Worm (Caenorhabditis elegans) whole organism, L2 larva: ENCODE results near the gene fbxa-76.

Source experiments
- C34F6.9 ChIP-seq: fragments of 150-350 bp; optimal IDR thresholded peaks from 2 replicates; lab custom pipeline; 2014; ENCODE audit warnings: missing biosample characterization, missing genetic modification characterization
- F13H6.1 ChIP-seq: sonication (generic microtip); optimal IDR thresholded peaks from 2 replicates; lab custom pipeline; 2016; ENCODE audit warnings: missing genetic modification characterization, missing compliant biosample characterization
- R02D3.7 ChIP-seq: fragments of 150-350 bp; optimal IDR thresholded peaks from 2 replicates; lab custom pipeline; 2014; ENCODE audit warnings: missing biosample characterization, missing genetic modification characterization
- Y55F3AM.14 ChIP-seq: fragments of 200-800 bp; sonication (Bioruptor generic); optimal IDR thresholded peaks from 2 replicates; lab custom pipeline; 2018; ENCODE audit warnings: mild to moderate bottlenecking, missing genetic modification characterization, missing compliant biosample characterization
- ZK546.5 ChIP-seq: sonication (generic microtip); optimal IDR thresholded peaks from 2 replicates; lab custom pipeline; 2017; ENCODE audit warnings: missing biosample characterization, missing genetic modification characterization
- aly-2 ChIP-seq: fragments of 150-350 bp; optimal IDR thresholded peaks from 2 replicates; lab custom pipeline; 2014; ENCODE audit warnings: missing biosample characterization, missing genetic modification characterization
- ama-1 ChIP-seq: fragments of 150-350 bp; optimal IDR thresholded peaks from 2 replicates; lab custom pipeline; 2018; ENCODE audit warnings: inconsistent platforms
- blmp-1 ChIP-seq: sonication (generic microtip); optimal IDR thresholded peaks from 2 replicates; lab custom pipeline; 2017; ENCODE audit warnings: missing genetic modification characterization, mild to moderate bottlenecking, missing compliant biosample characterization, antibody characterized with exemption, moderate library complexity; ENCODE audit not compliant: insufficient read depth
- ceh-16 ChIP-seq: fragments of 150-350 bp; optimal IDR thresholded peaks from 2 replicates; lab custom pipeline; 2014; ENCODE audit warnings: missing biosample characterization, missing genetic modification characterization
- ceh-82 ChIP-seq: fragments of 150-350 bp; optimal IDR thresholded peaks from 2 replicates; lab custom pipeline; 2014; ENCODE audit warnings: missing biosample characterization, missing genetic modification characterization
- crh-2 ChIP-seq: sonication (generic microtip); optimal IDR thresholded peaks from 2 replicates; lab custom pipeline; 2017; ENCODE audit warnings: missing biosample characterization, missing genetic modification characterization
- dmd-4 ChIP-seq: sonication (generic microtip); optimal IDR thresholded peaks from 2 replicates; lab custom pipeline; 2017; ENCODE audit warnings: missing biosample characterization, missing genetic modification characterization
- egl-27 ChIP-seq: sonication (generic microtip); optimal IDR thresholded peaks from 3 replicates; lab custom pipeline; 2017; ENCODE audit warnings: missing biosample characterization, missing genetic modification reagents, missing genetic modification characterization
- elt-1 ChIP-seq: fragments of 150-350 bp; optimal IDR thresholded peaks from 2 replicates; lab custom pipeline; 2014; ENCODE audit warnings: missing biosample characterization, missing genetic modification characterization
- fos-1 ChIP-seq: fragments of 150-350 bp; optimal IDR thresholded peaks from 2 replicates; lab custom pipeline; 2014; ENCODE audit warnings: missing biosample characterization, missing genetic modification characterization
- gmeb-1 ChIP-seq: fragments of 150-350 bp; optimal IDR thresholded peaks from 2 replicates; lab custom pipeline; 2014; ENCODE audit warnings: missing biosample characterization, missing genetic modification characterization
- lin-11 ChIP-seq: fragments of 150-350 bp; sonication (generic microtip); optimal IDR thresholded peaks from 2 replicates; lab custom pipeline; 2014; ENCODE audit warnings: missing biosample characterization, missing genetic modification characterization, inconsistent platforms, mixed read lengths
- lin-13 ChIP-seq: fragments of 150-350 bp; optimal IDR thresholded peaks from 2 replicates; lab custom pipeline; 2014; ENCODE audit warnings: missing biosample characterization, missing genetic modification reagents, missing genetic modification characterization
- lin-39 ChIP-seq: fragments of 150-350 bp; optimal IDR thresholded peaks from 2 replicates; lab custom pipeline; 2014; ENCODE audit warnings: missing biosample characterization, missing genetic modification reagents, missing genetic modification characterization
- lsy-2 ChIP-seq, 2 experiments: fragments of 150-350 bp in 1 of 2; sonication (generic microtip) in 1 of 2; optimal IDR thresholded peaks; 2 replicates each; lab custom pipeline; 2014 to 2017; ENCODE audit warnings: missing biosample characterization in 2 of 2, missing genetic modification characterization in 2 of 2
- mab-5 ChIP-seq: fragments of 150-350 bp; optimal IDR thresholded peaks from 2 replicates; lab custom pipeline; 2014; ENCODE audit warnings: missing biosample characterization, missing genetic modification characterization
- mbf-1 ChIP-seq: sonication (generic microtip); optimal IDR thresholded peaks from 2 replicates; lab custom pipeline; 2017; ENCODE audit warnings: missing biosample characterization, missing genetic modification characterization
- mdl-1 ChIP-seq, 2 experiments: fragments of 150-350 bp in 1 of 2; sonication (generic microtip) in 1 of 2; optimal IDR thresholded peaks; 2 replicates each; lab custom pipeline; 2017; ENCODE audit warnings: missing biosample characterization in 2 of 2, missing genetic modification characterization in 2 of 2
- nhr-11 ChIP-seq: fragments of 150-350 bp; optimal IDR thresholded peaks from 2 replicates; lab custom pipeline; 2014; ENCODE audit warnings: missing biosample characterization, missing genetic modification characterization
- nhr-12 ChIP-seq: fragments of 150-350 bp; optimal IDR thresholded peaks from 2 replicates; lab custom pipeline; 2014; ENCODE audit warnings: missing biosample characterization, missing genetic modification characterization
- nhr-129 ChIP-seq: fragments of 150-350 bp; optimal IDR thresholded peaks from 2 replicates; lab custom pipeline; 2014; ENCODE audit warnings: missing biosample characterization, missing genetic modification characterization
- nhr-21 ChIP-seq: fragments of 150-350 bp; optimal IDR thresholded peaks from 2 replicates; lab custom pipeline; 2014; ENCODE audit warnings: missing biosample characterization, missing genetic modification characterization
- nhr-23 ChIP-seq: fragments of 150-350 bp; optimal IDR thresholded peaks from 2 replicates; lab custom pipeline; 2014; ENCODE audit warnings: missing biosample characterization, missing genetic modification reagents, missing genetic modification characterization
- nhr-237 ChIP-seq: fragments of 150-350 bp; optimal IDR thresholded peaks from 2 replicates; lab custom pipeline; 2014; ENCODE audit warnings: missing biosample characterization, missing genetic modification characterization
- nhr-25 ChIP-seq: fragments of 150-350 bp; sonication (generic microtip); optimal IDR thresholded peaks from 3 replicates; lab custom pipeline; 2014; ENCODE audit warnings: missing biosample characterization, missing genetic modification characterization
- nhr-77 ChIP-seq: fragments of 150-350 bp; optimal IDR thresholded peaks from 2 replicates; lab custom pipeline; 2014; ENCODE audit warnings: missing biosample characterization, missing genetic modification characterization
- peb-1 ChIP-seq: fragments of 150-350 bp; optimal IDR thresholded peaks from 2 replicates; lab custom pipeline; 2014; ENCODE audit warnings: missing biosample characterization, missing genetic modification characterization
- sem-4 ChIP-seq: fragments of 150-350 bp; optimal IDR thresholded peaks from 2 replicates; lab custom pipeline; 2014; ENCODE audit warnings: missing biosample characterization, missing genetic modification reagents, missing genetic modification characterization
- skn-1 ChIP-seq: sonication (generic microtip); optimal IDR thresholded peaks from 2 replicates; lab custom pipeline; 2017; ENCODE audit warnings: missing biosample characterization, missing genetic modification characterization
- sma-3 ChIP-seq: sonication (generic microtip); optimal IDR thresholded peaks from 2 replicates; lab custom pipeline; 2016; ENCODE audit warnings: missing genetic modification reagents, missing genetic modification characterization, missing compliant biosample characterization
- sma-9 ChIP-seq, 2 experiments: fragments of 150-350 bp in 1 of 2; sonication (generic microtip) in 1 of 2; optimal IDR thresholded peaks; 2 replicates each; lab custom pipeline; 2014 to 2016; ENCODE audit warnings: missing genetic modification characterization in 2 of 2, mild to moderate bottlenecking in 1 of 2, missing biosample characterization in 1 of 2, missing compliant biosample characterization in 1 of 2, missing genetic modification reagents in 1 of 2, moderate library complexity in 1 of 2
- snpc-4 ChIP-seq: fragments of 150-350 bp; optimal IDR thresholded peaks from 2 replicates; lab custom pipeline; 2014; ENCODE audit warnings: missing biosample characterization, missing genetic modification characterization
- unc-39 ChIP-seq: fragments of 150-350 bp; optimal IDR thresholded peaks from 2 replicates; lab custom pipeline; 2014; ENCODE audit warnings: missing biosample characterization, missing genetic modification characterization
- unc-55 ChIP-seq: fragments of 150-350 bp; sonication (generic microtip); optimal IDR thresholded peaks from 3 replicates; lab custom pipeline; 2014; ENCODE audit warnings: missing biosample characterization, missing genetic modification reagents, missing genetic modification characterization
- unc-62 ChIP-seq: fragments of 150-350 bp; optimal IDR thresholded peaks from 2 replicates; lab custom pipeline; 2014; ENCODE audit warnings: missing biosample characterization, missing genetic modification reagents, missing genetic modification characterization
- zag-1 ChIP-seq: fragments of 150-350 bp; optimal IDR thresholded peaks from 2 replicates; lab custom pipeline; 2014; ENCODE audit warnings: missing biosample characterization, missing genetic modification characterization
- ztf-1 ChIP-seq: fragments of 200-800 bp; sonication (Bioruptor generic); conservative IDR thresholded peaks from 2 replicates; pipeline ENCODE4 v1.3.6; 2022; ENCODE audit warnings: missing genetic modification characterization, missing compliant biosample characterization
- ztf-4 ChIP-seq: fragments of 150-350 bp; optimal IDR thresholded peaks from 2 replicates; lab custom pipeline; 2014; ENCODE audit warnings: missing biosample characterization, missing genetic modification characterization

fbxa-76 gene

ce11 chrIII:1249111-1249583 lies at the start of gene fbxa-76, which contains the start of gene fbxa-77:
TSS of gene fbxa-76 (minus strand) at chrIII:1249161.
TSS of gene fbxa-77 (plus strand) at chrIII:1249475.
- TF ChIP-seq mab-5, result no peak
- TF ChIP-seq unc-39 (tag; lab: Kevin White, UChicago), result no peak
- no peak for TF ChIP-seq mbf-1
- no peak for TF ChIP-seq nhr-237 (tag; lab: Kevin White, UChicago)
- TF ChIP-seq aly-2 (tag; lab: Kevin White, UChicago), result no peak
- TF ChIP-seq blmp-1 (tag; lab: Kevin White, UChicago), result no peak
- peak; percentile 38 for TF ChIP-seq C34F6.9 (tag; lab: Kevin White, UChicago)
- TF ChIP-seq nhr-129, result peak; percentile 71
- TF ChIP-seq gmeb-1 (tag; lab: Kevin White, UChicago), result no peak
- TF ChIP-seq lin-39, result no peak
- no peak for TF ChIP-seq elt-1 (tag; lab: Kevin White, UChicago)
- TF ChIP-seq nhr-25 (tag; lab: Kevin White, UChicago), result peak; percentile 14
- no peak for TF ChIP-seq ZK546.5
- TF ChIP-seq ztf-1 (GFP tag; lab: Robert Waterston, UW), result no peak
- no peak for TF ChIP-seq nhr-77
- peak; percentile 58 for TF ChIP-seq sma-9 (GFP tag; optimal IDR thresholded peaks at IDR 0.05; lab: Kevin White, UChicago)
- TF ChIP-seq sma-9 (tag; optimal IDR thresholded peaks at IDR 0.05; lab: Kevin White, UChicago), result no peak
- TF ChIP-seq sma-3 (GFP tag; lab: Kevin White, UChicago), result no peak
- no peak for TF ChIP-seq lin-11 (tag; lab: Kevin White, UChicago)
- no peak for TF ChIP-seq skn-1 (tag; lab: Kevin White, UChicago)
- peak; percentile 41 for TF ChIP-seq crh-2
- TF ChIP-seq fos-1, result peak; percentile 71
- peak; percentile 52 for TF ChIP-seq F13H6.1 (tag; lab: Kevin White, UChicago)
- TF ChIP-seq nhr-23, result no peak
- no peak for TF ChIP-seq ama-1 (lab: Kevin White, UChicago)
- TF ChIP-seq ceh-16, result no peak
- TF ChIP-seq Y55F3AM.14 (GFP tag; lab: Kevin White, UChicago), result no peak
- no peak for TF ChIP-seq unc-62
- no peak for TF ChIP-seq R02D3.7 (tag; lab: Kevin White, UChicago)
- TF ChIP-seq egl-27 (tag; lab: Kevin White, UChicago), result no peak
- no peak for TF ChIP-seq ceh-82
- no peak for TF ChIP-seq nhr-21 (tag; lab: Kevin White, UChicago)
- TF ChIP-seq peb-1 (tag; lab: Kevin White, UChicago), result no peak
- TF ChIP-seq sem-4 (tag; lab: Kevin White, UChicago), result no peak
- TF ChIP-seq lsy-2 (tag; optimal IDR thresholded peaks at IDR 0.05; lab: Kevin White, UChicago), result peak in 1 of 2 experiments; percentile 52
- TF ChIP-seq nhr-12, result no peak
- no peak for TF ChIP-seq nhr-11 (tag; lab: Kevin White, UChicago)
- no peak for TF ChIP-seq zag-1 (tag; lab: Kevin White, UChicago)
- TF ChIP-seq snpc-4 (tag; lab: Kevin White, UChicago), result no peak
- TF ChIP-seq dmd-4 (tag; lab: Kevin White, UChicago), result no peak
- peak; percentile 73 for TF ChIP-seq unc-55
- no peak for TF ChIP-seq ztf-4 (tag; lab: Kevin White, UChicago)
- peak; percentile 10 for TF ChIP-seq lin-13 (GFP tag; lab: Kevin White, UChicago)
- no peak for TF ChIP-seq mdl-1 (tag; optimal IDR thresholded peaks at IDR 0.05; lab: Kevin White, UChicago)
- TF ChIP-seq, all 48 proteins: peak for 10

DNA sequence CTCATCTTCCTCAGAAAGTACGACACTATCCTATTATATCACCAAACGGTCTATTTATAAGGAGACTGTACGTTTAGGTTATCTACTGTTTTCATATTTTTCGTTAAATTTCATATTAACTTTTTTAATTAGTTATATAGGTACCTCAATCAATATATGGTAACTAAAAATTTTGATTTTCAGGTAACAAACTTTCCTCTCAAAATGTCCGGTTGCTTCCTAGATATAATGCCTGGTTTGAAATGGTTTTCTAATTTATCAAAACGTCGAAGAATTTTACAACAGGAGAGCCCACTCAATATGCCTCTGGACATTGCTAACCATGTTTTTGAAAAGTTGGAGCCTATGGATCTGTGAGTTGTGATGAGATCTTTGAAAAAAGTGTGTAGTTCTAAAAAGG lies 48.6 kb upstream of the fbxa-76 start, which contains the start of gene fbxa-28:
Gene fbxa-28, plus strand, starts transcription at position 301 of the 400 bp plus-strand sequence.
- TF ChIP-seq unc-39 (tag; lab: Kevin White, UChicago), result no peak
- no peak for TF ChIP-seq lin-13 (GFP tag; lab: Kevin White, UChicago)
- no peak for TF ChIP-seq ZK546.5
- no peak for TF ChIP-seq unc-62
- no peak for TF ChIP-seq fos-1
- no peak for TF ChIP-seq snpc-4 (tag; lab: Kevin White, UChicago)
- TF ChIP-seq ceh-82, result no peak
- no peak for TF ChIP-seq mbf-1
- no peak for TF ChIP-seq ama-1 (lab: Kevin White, UChicago)
- TF ChIP-seq dmd-4 (tag; lab: Kevin White, UChicago), result no peak
